Fruit fly (Drosophila melanogaster) whole organism, adult: ENCODE measurements around the gene CG42758.

Source experiments
- CG11617 ChIP-seq: fragments of 200-800 bp; sonication (Bioruptor generic); optimal IDR thresholded peaks from 2 replicates; lab custom pipeline; 2017; ENCODE audit warnings: mild to moderate bottlenecking, missing biosample characterization, missing genetic modification reagents, missing genetic modification characterization
- CG12768 ChIP-seq: fragments of 200-800 bp; sonication (Bioruptor generic); optimal IDR thresholded peaks from 2 replicates; lab custom pipeline; 2017; ENCODE audit warnings: missing biosample characterization, missing genetic modification characterization, mild to moderate bottlenecking, moderate library complexity, missing genetic modification reagents
- CG14711 ChIP-seq: fragments of 200-800 bp; sonication (Bioruptor generic); optimal IDR thresholded peaks from 2 replicates; lab custom pipeline; 2018; ENCODE audit warnings: missing biosample characterization, mild to moderate bottlenecking, missing genetic modification characterization, moderate library complexity
- CG1620 ChIP-seq: fragments of 200-800 bp; sonication (Bioruptor generic); optimal IDR thresholded peaks from 2 replicates; lab custom pipeline; 2016; ENCODE audit warnings: missing biosample characterization, missing genetic modification characterization
- CG33017 ChIP-seq: fragments of 200-800 bp; sonication (Bioruptor generic); optimal IDR thresholded peaks from 2 replicates; lab custom pipeline; 2018; ENCODE audit warnings: missing biosample characterization, mild to moderate bottlenecking, missing genetic modification characterization, moderate library complexity
- CG5204 ChIP-seq: fragments of 200-800 bp; sonication (Bioruptor generic); optimal IDR thresholded peaks from 2 replicates; lab custom pipeline; 2016; ENCODE audit warnings: missing biosample characterization, missing genetic modification characterization
- CG7045 ChIP-seq: fragments of 200-800 bp; sonication (Bioruptor generic); optimal IDR thresholded peaks from 2 replicates; lab custom pipeline; 2017; ENCODE audit warnings: missing biosample characterization, mild to moderate bottlenecking, missing genetic modification characterization
- CG7101 ChIP-seq: fragments of 200-800 bp; sonication (Bioruptor generic); optimal IDR thresholded peaks from 2 replicates; lab custom pipeline; 2018; ENCODE audit warnings: missing biosample characterization, mild to moderate bottlenecking, missing genetic modification characterization, moderate library complexity
- Clk ChIP-seq: fragments of 200-800 bp; sonication (Bioruptor generic); optimal IDR thresholded peaks from 2 replicates; lab custom pipeline; 2017; ENCODE audit warnings: missing biosample characterization, missing genetic modification characterization
- Crg-1 ChIP-seq: fragments of 200-800 bp; sonication (Bioruptor generic); optimal IDR thresholded peaks from 2 replicates; lab custom pipeline; 2016; ENCODE audit warnings: missing biosample characterization, missing genetic modification characterization
- Hr96 ChIP-seq: fragments of 200-800 bp; sonication (Bioruptor generic); optimal IDR thresholded peaks from 2 replicates; lab custom pipeline; 2016; ENCODE audit warnings: missing biosample characterization, missing genetic modification characterization
- Mnt ChIP-seq: fragments of 200-800 bp; sonication (Bioruptor generic); optimal IDR thresholded peaks from 2 replicates; lab custom pipeline; 2016; ENCODE audit warnings: missing biosample characterization, mild to moderate bottlenecking, missing genetic modification characterization
- bab1 ChIP-seq: fragments of 200-800 bp; sonication (Bioruptor generic); optimal IDR thresholded peaks from 3 replicates; lab custom pipeline; 2019; ENCODE audit warnings: missing biosample characterization, mild to moderate bottlenecking, missing genetic modification characterization, moderate library complexity
- cic ChIP-seq: fragments of 200-800 bp; sonication (Bioruptor generic); optimal IDR thresholded peaks from 2 replicates; lab custom pipeline; 2017; ENCODE audit warnings: missing biosample characterization, mild to moderate bottlenecking, missing genetic modification characterization, moderate library complexity
- cnc ChIP-seq, 2 experiments: fragments of >200 bp; optimal IDR thresholded peaks; 2 replicates each; lab custom pipeline; 2017
- kay ChIP-seq: fragments of 200-800 bp; sonication (Bioruptor generic); peaks from one replicate; lab custom pipeline; 2016; ENCODE audit warnings: missing biosample characterization, missing genetic modification characterization, borderline replicate concordance
- ovo ChIP-seq: fragments of 200-800 bp; sonication (Bioruptor generic); optimal IDR thresholded peaks from 2 replicates; lab custom pipeline; 2016; ENCODE audit warnings: missing biosample characterization, missing genetic modification characterization
- pad ChIP-seq: fragments of 200-800 bp; sonication (Bioruptor generic); optimal IDR thresholded peaks from 3 replicates; lab custom pipeline; 2017; ENCODE audit warnings: missing biosample characterization, missing genetic modification characterization, mild to moderate bottlenecking, moderate library complexity, missing genetic modification reagents
- tj ChIP-seq: fragments of 200-800 bp; sonication (Bioruptor generic); optimal IDR thresholded peaks from 3 replicates; lab custom pipeline; 2017; ENCODE audit warnings: missing biosample characterization, mild to moderate bottlenecking, missing genetic modification characterization, moderate library complexity
- toe ChIP-seq: fragments of 200-800 bp; sonication (Bioruptor generic); optimal IDR thresholded peaks from 2 replicates; lab custom pipeline; 2016; ENCODE audit warnings: missing biosample characterization, missing genetic modification characterization

CG42758 gene

dm6 chr3L:14567140-14567539 is at the start of gene CG42758:
Gene CG42758 (plus strand): TSS chr3L:14567440.
- TF ChIP-seq toe (GFP tag; lab: Kevin White, UChicago) (no peak), kay (GFP tag; lab: Kevin White, UChicago) (no peak), cnc (optimal IDR thresholded peaks at IDR 0.05; lab: Kevin White, UChicago) (no peak), CG14711 (tag; lab: Kevin White, UChicago) (no peak), CG11617 (GFP tag; lab: Kevin White, UChicago) (no peak), ovo (GFP tag; lab: Kevin White, UChicago) (no peak), Mnt (GFP tag; lab: Kevin White, UChicago) (no peak), CG12768 (no peak), bab1 (GFP tag; lab: Kevin White, UChicago) (no peak), Crg-1 (GFP tag; lab: Kevin White, UChicago) (no peak), CG7101 (tag; lab: Kevin White, UChicago) (no peak), CG1620 (GFP tag; lab: Kevin White, UChicago) (no peak), cic (GFP tag; lab: Kevin White, UChicago) (no peak), tj (GFP tag; lab: Kevin White, UChicago) (no peak)

- TF ChIP-seq tj (GFP tag; lab: Kevin White, UChicago) (no peak), kay (GFP tag; lab: Kevin White, UChicago) (no peak), Mnt (GFP tag; lab: Kevin White, UChicago) (no peak), CG1620 (GFP tag; lab: Kevin White, UChicago) (no peak), Hr96 (GFP tag; lab: Kevin White, UChicago) (no peak), CG14711 (tag; lab: Kevin White, UChicago) (no peak), CG7101 (tag; lab: Kevin White, UChicago) (no peak), CG11617 (GFP tag; lab: Kevin White, UChicago) (no peak), CG7045 (GFP tag; lab: Kevin White, UChicago) (no peak)
These were observed 49.7 kb upstream of the CG42758 start, which contains the start of gene CG9592 for dm6 chr3L:14517525-14517924. Gene CG9592 (plus strand): TSS chr3L:14517825.

dm6 chr3L:14521590-14521989 is 45.6 kb upstream of the CG42758 start, which contains the start of gene CG4613:
Gene CG4613 (minus strand): TSS chr3L:14521690.
- no peak for TF ChIP-seq kay (GFP tag; lab: Kevin White, UChicago)

dm6 chr3L:14522483-14523362 is 44.5 kb upstream of the CG42758 start:
- no peak for TF ChIP-seq CG1620 (GFP tag; lab: Kevin White, UChicago)
- no peak for TF ChIP-seq tj (GFP tag; lab: Kevin White, UChicago)
- no peak for TF ChIP-seq Clk (GFP tag; lab: Kevin White, UChicago)
- TF ChIP-seq CG11617 (GFP tag; lab: Kevin White, UChicago) = no peak
- no peak for TF ChIP-seq Mnt (GFP tag; lab: Kevin White, UChicago)
- no peak for TF ChIP-seq kay (GFP tag; lab: Kevin White, UChicago)
- no peak for TF ChIP-seq CG5204 (GFP tag; lab: Kevin White, UChicago)
- no peak for TF ChIP-seq cnc (optimal IDR thresholded peaks at IDR 0.05; lab: Kevin White, UChicago)
- no peak for TF ChIP-seq toe (GFP tag; lab: Kevin White, UChicago)
- no peak for TF ChIP-seq CG12768
- TF ChIP-seq cic (GFP tag; lab: Kevin White, UChicago) = no peak
- TF ChIP-seq Crg-1 (GFP tag; lab: Kevin White, UChicago) = no peak
- TF ChIP-seq bab1 (GFP tag; lab: Kevin White, UChicago) = no peak
- TF ChIP-seq CG14711 (tag; lab: Kevin White, UChicago) = no peak
- TF ChIP-seq CG7045 (GFP tag; lab: Kevin White, UChicago) = no peak
- TF ChIP-seq Hr96 (GFP tag; lab: Kevin White, UChicago) = no peak
- TF ChIP-seq CG33017 (tag; lab: Kevin White, UChicago) = no peak
- no peak for TF ChIP-seq ovo (GFP tag; lab: Kevin White, UChicago)
- no peak for TF ChIP-seq CG7101 (tag; lab: Kevin White, UChicago)

dm6 chr3L:14531802-14532201 is 35.4 kb upstream of the CG42758 start:
- TF ChIP-seq Clk (GFP tag; lab: Kevin White, UChicago) = no peak
- TF ChIP-seq Mnt (GFP tag; lab: Kevin White, UChicago) = no peak
- no peak for TF ChIP-seq CG12768
- TF ChIP-seq toe (GFP tag; lab: Kevin White, UChicago) = no peak
- TF ChIP-seq bab1 (GFP tag; lab: Kevin White, UChicago) = no peak
- TF ChIP-seq CG33017 (tag; lab: Kevin White, UChicago) = no peak
- no peak for TF ChIP-seq ovo (GFP tag; lab: Kevin White, UChicago)
- no peak for TF ChIP-seq kay (GFP tag; lab: Kevin White, UChicago)
- TF ChIP-seq CG14711 (tag; lab: Kevin White, UChicago) = no peak
- no peak for TF ChIP-seq pad (GFP tag; lab: Kevin White, UChicago)
- no peak for TF ChIP-seq CG7101 (tag; lab: Kevin White, UChicago)
- TF ChIP-seq Crg-1 (GFP tag; lab: Kevin White, UChicago) = no peak
- no peak for TF ChIP-seq CG7045 (GFP tag; lab: Kevin White, UChicago)
- TF ChIP-seq Hr96 (GFP tag; lab: Kevin White, UChicago) = no peak
- no peak for TF ChIP-seq CG11617 (GFP tag; lab: Kevin White, UChicago)
- TF ChIP-seq CG5204 (GFP tag; lab: Kevin White, UChicago) = no peak
